Fruit fly (Drosophila melanogaster) whole organism, embryonic: Measurements from ENCODE around the gene CG9483.
A peak's percentile ranks its signal among the peaks of the same experiment; 100 is the strongest.

Source experiments
- Ada2b ChIP-seq: fragments of 200-800 bp; sonication (Bioruptor generic); IDR thresholded peaks from 2 replicates; pipeline ENCODE4 v1.3.6; 2022; ENCODE audit warnings: missing biosample characterization, missing genetic modification characterization
- Aef1 ChIP-seq: fragments of 200-800 bp; sonication (Bioruptor generic); IDR thresholded peaks from 3 replicates; pipeline ENCODE4 v1.3.6; 2022; ENCODE audit warnings: missing biosample characterization, missing genetic modification characterization
- Antp ChIP-seq: fragments of 200-800 bp; sonication (Bioruptor generic); optimal IDR thresholded peaks from 3 replicates; lab custom pipeline; 2016; ENCODE audit warnings: missing biosample characterization, missing genetic modification characterization
- CG10321 ChIP-seq: fragments of 200-800 bp; sonication (Bioruptor generic); IDR thresholded peaks from 2 replicates; pipeline ENCODE4 v1.3.6; 2022; ENCODE audit warnings: missing biosample characterization, missing genetic modification characterization
- CG12104 ChIP-seq: fragments of 200-800 bp; sonication (Bioruptor generic); optimal IDR thresholded peaks from 3 replicates; lab custom pipeline; 2016; ENCODE audit warnings: missing biosample characterization, missing genetic modification characterization
- CG12769 ChIP-seq: fragments of 200-800 bp; sonication (Bioruptor generic); optimal IDR thresholded peaks from 2 replicates; lab custom pipeline; 2019; ENCODE audit warnings: missing biosample characterization, mild to moderate bottlenecking, missing genetic modification characterization, moderate library complexity
- CG14860 ChIP-seq: fragments of 200-800 bp; sonication (Bioruptor generic); IDR thresholded peaks from 3 replicates; pipeline ENCODE4 v1.3.6; 2022; ENCODE audit warnings: missing biosample characterization, missing genetic modification characterization; ENCODE audit not compliant: partially characterized antibody
- CG14965 ChIP-seq: fragments of 200-800 bp; sonication (Bioruptor generic); optimal IDR thresholded peaks from 2 replicates; lab custom pipeline; 2016; ENCODE audit warnings: missing biosample characterization, missing genetic modification characterization, borderline replicate concordance
- CG15011 ChIP-seq: fragments of 200-800 bp; sonication (Bioruptor generic); optimal IDR thresholded peaks from 3 replicates; lab custom pipeline; 2018; ENCODE audit warnings: missing biosample characterization, mild to moderate bottlenecking, missing genetic modification characterization
- CG1603 ChIP-seq: fragments of 200-800 bp; sonication (Bioruptor generic); optimal IDR thresholded peaks from 2 replicates; lab custom pipeline; 2019; ENCODE audit warnings: missing biosample characterization, mild to moderate bottlenecking, missing genetic modification characterization, moderate library complexity
- CG2202 ChIP-seq: fragments of 200-800 bp; sonication (Bioruptor generic); optimal IDR thresholded peaks from 2 replicates; lab custom pipeline; 2018; ENCODE audit warnings: missing biosample characterization, mild to moderate bottlenecking, missing genetic modification characterization
- CG32532 ChIP-seq: fragments of 200-800 bp; sonication (Bioruptor generic); IDR thresholded peaks from 2 replicates; pipeline ENCODE4 v1.3.6; 2022; ENCODE audit warnings: missing biosample characterization, missing genetic modification characterization
- CG33557 ChIP-seq: fragments of 200-800 bp; sonication (Bioruptor generic); optimal IDR thresholded peaks from 2 replicates; lab custom pipeline; 2019; ENCODE audit warnings: missing biosample characterization, mild to moderate bottlenecking, missing genetic modification characterization, moderate library complexity
- CG34422 ChIP-seq: fragments of 200-800 bp; sonication (Bioruptor generic); IDR thresholded peaks from 3 replicates; pipeline ENCODE4 v1.3.6; 2022; ENCODE audit warnings: missing biosample characterization, missing genetic modification characterization
- CG42726 ChIP-seq: fragments of 200-800 bp; sonication (Bioruptor generic); IDR thresholded peaks from 2 replicates; pipeline ENCODE4 v1.3.6; 2022; ENCODE audit warnings: missing biosample characterization, missing genetic modification characterization; ENCODE audit not compliant: partially characterized antibody
- CG4282 ChIP-seq: fragments of 200-800 bp; sonication (Bioruptor generic); optimal IDR thresholded peaks from 2 replicates; lab custom pipeline; 2016; ENCODE audit warnings: missing biosample characterization, missing genetic modification characterization
- CG6683 ChIP-seq: fragments of 200-800 bp; sonication (Bioruptor generic); optimal IDR thresholded peaks from 2 replicates; lab custom pipeline; 2017; ENCODE audit warnings: missing biosample characterization, mild to moderate bottlenecking, missing genetic modification characterization, missing genetic modification reagents
- CG6689 ChIP-seq: fragments of 200-800 bp; sonication (Bioruptor generic); IDR thresholded peaks from 2 replicates; pipeline ENCODE4 v1.3.6; 2022; ENCODE audit warnings: missing biosample characterization, missing genetic modification characterization
- CG6791 ChIP-seq: fragments of 200-800 bp; sonication (Bioruptor generic); IDR thresholded peaks from 3 replicates; pipeline ENCODE4 v1.3.6; 2022; ENCODE audit warnings: missing biosample characterization, missing genetic modification characterization; ENCODE audit not compliant: partially characterized antibody
- CG8388 ChIP-seq: fragments of 200-800 bp; sonication (Bioruptor generic); optimal IDR thresholded peaks from 2 replicates; lab custom pipeline; 2019; ENCODE audit warnings: missing biosample characterization, mild to moderate bottlenecking, missing genetic modification characterization, moderate library complexity
- CG8944 ChIP-seq: fragments of 200-800 bp; sonication (Bioruptor generic); optimal IDR thresholded peaks from 3 replicates; lab custom pipeline; 2016; ENCODE audit warnings: missing biosample characterization, missing genetic modification characterization
- CG9437 ChIP-seq: fragments of 200-800 bp; sonication (Bioruptor generic); optimal IDR thresholded peaks from 2 replicates; lab custom pipeline; 2018; ENCODE audit warnings: missing biosample characterization, mild to moderate bottlenecking, missing genetic modification characterization
- CHES-1-like ChIP-seq: fragments of 200-800 bp; sonication (Bioruptor generic); optimal IDR thresholded peaks from 2 replicates; lab custom pipeline; 2016; ENCODE audit warnings: missing biosample characterization, missing genetic modification characterization
- D19A ChIP-seq: fragments of 200-800 bp; optimal IDR thresholded peaks from 3 replicates; lab custom pipeline; 2019; ENCODE audit warnings: missing biosample characterization, mild to moderate bottlenecking, missing genetic modification characterization, moderate library complexity
- Elba2 ChIP-seq: fragments of 200-800 bp; sonication (Bioruptor generic); optimal IDR thresholded peaks from 3 replicates; lab custom pipeline; 2016; ENCODE audit warnings: missing biosample characterization, missing genetic modification characterization
- HHEX ChIP-seq: fragments of 200-800 bp; sonication (Bioruptor generic); optimal IDR thresholded peaks from 3 replicates; lab custom pipeline; 2017; ENCODE audit warnings: missing biosample characterization, mild to moderate bottlenecking, missing genetic modification characterization, missing genetic modification reagents
- Hey ChIP-seq: fragments of 200-800 bp; sonication (Bioruptor generic); optimal IDR thresholded peaks from 3 replicates; lab custom pipeline; 2018; ENCODE audit warnings: missing biosample characterization, mild to moderate bottlenecking, missing genetic modification characterization
- Hmr ChIP-seq: fragments of 200-800 bp; sonication (Bioruptor generic); optimal IDR thresholded peaks from 3 replicates; lab custom pipeline; 2017; ENCODE audit warnings: mild to moderate bottlenecking, missing biosample characterization, missing genetic modification reagents, missing genetic modification characterization
- Hr3 ChIP-seq: fragments of 200-800 bp; sonication (Bioruptor generic); optimal IDR thresholded peaks from 3 replicates; lab custom pipeline; 2016; ENCODE audit warnings: missing biosample characterization, missing genetic modification characterization
- Mad ChIP-seq: fragments of 200-800 bp; sonication (Bioruptor generic); optimal IDR thresholded peaks from 2 replicates; lab custom pipeline; 2016; ENCODE audit warnings: missing biosample characterization, missing genetic modification characterization
- Neu2 ChIP-seq: fragments of 200-800 bp; sonication (Bioruptor generic); optimal IDR thresholded peaks from 3 replicates; lab custom pipeline; 2016; ENCODE audit warnings: missing biosample characterization, missing genetic modification characterization, borderline replicate concordance
- Rfx ChIP-seq: fragments of 200-800 bp; sonication (Bioruptor generic); IDR thresholded peaks from 2 replicates; pipeline ENCODE4 v1.3.6; 2022; ENCODE audit warnings: missing biosample characterization, missing genetic modification characterization
- Tbp ChIP-seq: fragments of >200 bp; optimal IDR thresholded peaks from 2 replicates; lab custom pipeline; 2018; ENCODE audit warnings: missing biosample characterization, missing genetic modification characterization
- Xbp1 ChIP-seq: fragments of 200-800 bp; sonication (Bioruptor generic); optimal IDR thresholded peaks from 3 replicates; lab custom pipeline; 2016; ENCODE audit warnings: missing biosample characterization, mild to moderate bottlenecking, missing genetic modification characterization
- bbx ChIP-seq: fragments of 200-800 bp; sonication (Bioruptor generic); IDR thresholded peaks from 2 replicates; pipeline ENCODE4 v1.3.6; 2022; ENCODE audit warnings: missing biosample characterization, missing genetic modification characterization; ENCODE audit not compliant: partially characterized antibody
- bigmax ChIP-seq: fragments of 200-800 bp; sonication (Bioruptor generic); optimal IDR thresholded peaks from 2 replicates; lab custom pipeline; 2018; ENCODE audit warnings: missing biosample characterization, mild to moderate bottlenecking, missing genetic modification characterization
- crp ChIP-seq, 2 experiments: fragments of 200-800 bp; sonication (Bioruptor generic); optimal IDR thresholded peaks; 2 replicates in 1 of 2; 3 replicates in 1 of 2; lab custom pipeline; 2017; ENCODE audit warnings: missing biosample characterization in 2 of 2, missing genetic modification characterization in 2 of 2, mild to moderate bottlenecking in 1 of 2, moderate library complexity in 1 of 2
- en ChIP-seq: fragments of 200-800 bp; sonication (Bioruptor generic); optimal IDR thresholded peaks from 2 replicates; lab custom pipeline; 2016; ENCODE audit warnings: missing biosample characterization, missing genetic modification characterization
- esg ChIP-seq: fragments of 200-800 bp; sonication (Bioruptor generic); conservative IDR thresholded peaks from 2 replicates; pipeline ENCODE4 v1.3.6; 2022; ENCODE audit warnings: missing biosample characterization, missing genetic modification characterization
- exex ChIP-seq: fragments of 200-800 bp; sonication (Bioruptor generic); optimal IDR thresholded peaks from 4 replicates; lab custom pipeline; 2018; ENCODE audit warnings: missing biosample characterization, mild to moderate bottlenecking, missing genetic modification characterization, moderate library complexity
- jigr1 ChIP-seq: fragments of 200-800 bp; sonication (Bioruptor generic); IDR thresholded peaks from 3 replicates; pipeline ENCODE4 v1.3.6; 2022; ENCODE audit warnings: missing biosample characterization, missing genetic modification characterization
- mld ChIP-seq: fragments of 200-800 bp; sonication (Bioruptor generic); IDR thresholded peaks from 3 replicates; pipeline ENCODE4 v1.3.6; 2022; ENCODE audit warnings: missing biosample characterization, missing genetic modification characterization; ENCODE audit not compliant: partially characterized antibody
- nerfin-2 ChIP-seq: fragments of 200-800 bp; sonication (Bioruptor generic); IDR thresholded peaks from 2 replicates; pipeline ENCODE4 v1.3.6; 2022; ENCODE audit warnings: missing biosample characterization, missing genetic modification characterization; ENCODE audit not compliant: partially characterized antibody
- pzg ChIP-seq: fragments of 200-800 bp; sonication (Bioruptor generic); optimal IDR thresholded peaks from 3 replicates; lab custom pipeline; 2018; ENCODE audit warnings: missing biosample characterization, mild to moderate bottlenecking, missing genetic modification characterization, moderate library complexity
- ro ChIP-seq: fragments of 200-800 bp; sonication (Bioruptor generic); IDR thresholded peaks from 2 replicates; pipeline ENCODE4 v1.3.6; 2022; ENCODE audit warnings: missing biosample characterization, missing genetic modification characterization
- sens ChIP-seq: fragments of 200-800 bp; sonication (Bioruptor generic); peaks from one replicate; lab custom pipeline; 2016; ENCODE audit warnings: missing biosample characterization, missing genetic modification characterization
- slbo ChIP-seq: fragments of 200-800 bp; sonication (Bioruptor generic); IDR thresholded peaks from 2 replicates; pipeline ENCODE4 v1.3.6; 2022; ENCODE audit warnings: missing biosample characterization, missing genetic modification characterization
- so ChIP-seq: fragments of 200-800 bp; sonication (Bioruptor generic); IDR thresholded peaks from 3 replicates; pipeline ENCODE4 v1.3.6; 2022; ENCODE audit warnings: missing biosample characterization, missing genetic modification characterization

CG9483 gene

dm6 chr2L:8834806-8835483 lies 31.6 kb upstream of the CG9483 start (continued):
- TF ChIP-seq CG42726 (GFP tag; lab: Robert Waterston, UW) (no peak), CG10321 (GFP tag; lab: Robert Waterston, UW) (peak; percentile 20; the same call in 1 of the 2 replicates), CG2202 (tag; lab: Kevin White, UChicago) (peak; percentile 2), Hey (no peak), crp (GFP tag; optimal IDR thresholded peaks at IDR 0.05; lab: Kevin White, UChicago) (no peak), bigmax (no peak), Hr3 (peak; percentile 58), CG33557 (GFP tag; lab: Kevin White, UChicago) (no peak), CG34422 (GFP tag; lab: Robert Waterston, UW) (no peak), exex (tag; lab: Kevin White, UChicago) (no peak), Neu2 (GFP tag; lab: Kevin White, UChicago) (peak; percentile 18), CHES-1-like (GFP tag; lab: Kevin White, UChicago) (no peak), bbx (0 out of 2 replicates have a peak, but pooled peaks have one; percentile 24), jigr1 (peak; percentile 36; the same call in 1 of the 3 replicates), slbo (GFP tag; lab: Robert Waterston, UW) (peak; percentile 35; the same call in 1 of the 2 replicates), CG12769 (tag; lab: Kevin White, UChicago) (no peak), CG32532 (GFP tag; lab: Robert Waterston, UW) (peak; percentile 30; the same call in 1 of the 2 replicates), nerfin-2 (GFP tag; lab: Robert Waterston, UW) (no peak), CG6791 (GFP tag; lab: Robert Waterston, UW) (no peak), Ada2b (GFP tag; lab: Robert Waterston, UW) (0 out of 2 replicates have a peak, but pooled peaks have one; percentile 26), Xbp1 (GFP tag; lab: Kevin White, UChicago) (no peak), en (peak; percentile 29), D19A (tag; lab: Kevin White, UChicago) (peak; percentile 32), CG15011 (no peak), esg (GFP tag; lab: Robert Waterston, UW) (peak; percentile 85), CG6683 (GFP tag; lab: Kevin White, UChicago) (no peak), Elba2 (GFP tag; lab: Kevin White, UChicago) (peak; percentile 6), so (GFP tag; lab: Robert Waterston, UW) (peak; percentile 83; the same call in 2 of the 3 replicates), CG6689 (peak; percentile 66), CG4282 (GFP tag; lab: Kevin White, UChicago) (no peak), sens (GFP tag; lab: Kevin White, UChicago) (peak; percentile 91), ro (peak; percentile 49; the same call in 1 of the 2 replicates), Aef1 (GFP tag; lab: Robert Waterston, UW) (no peak), Antp (GFP tag; lab: Kevin White, UChicago) (peak; percentile 25), CG9437 (peak; percentile 34), CG14860 (GFP tag; lab: Robert Waterston, UW) (peak; percentile 58; the same call in 2 of the 3 replicates), Hmr (GFP tag; lab: Kevin White, UChicago) (no peak), CG8944 (peak; percentile 32), CG1603 (peak; percentile 54), CG8388 (GFP tag; lab: Kevin White, UChicago) (peak; percentile 45), pzg (GFP tag; lab: Kevin White, UChicago) (no peak), HHEX (GFP tag; lab: Kevin White, UChicago) (no peak), CG14965 (GFP tag; lab: Kevin White, UChicago) (no peak), Mad (GFP tag; lab: Kevin White, UChicago) (peak; percentile 26), CG12104 (GFP tag; lab: Kevin White, UChicago) (peak; percentile 44), Rfx (GFP tag; lab: Robert Waterston, UW) (peak; percentile 21; the same call in 1 of the 2 replicates), Tbp (no peak), mld (GFP tag; lab: Robert Waterston, UW) (no peak)
